Worm (Caenorhabditis elegans) whole organism, L4/young adult: Measurements from ENCODE around the gene col-69.

Experiments used
- W03F9.2 ChIP-seq: fragments of 150-350 bp; optimal IDR thresholded peaks from 2 replicates; lab custom pipeline; 2014; ENCODE audit warnings: missing biosample characterization, missing genetic modification characterization
- him-1 ChIP-seq: sonication (generic microtip); optimal IDR thresholded peaks from 2 replicates; lab custom pipeline; 2016; ENCODE audit warnings: missing genotype, missing genetic modification reagents, missing genetic modification characterization, missing compliant biosample characterization

DNA sequence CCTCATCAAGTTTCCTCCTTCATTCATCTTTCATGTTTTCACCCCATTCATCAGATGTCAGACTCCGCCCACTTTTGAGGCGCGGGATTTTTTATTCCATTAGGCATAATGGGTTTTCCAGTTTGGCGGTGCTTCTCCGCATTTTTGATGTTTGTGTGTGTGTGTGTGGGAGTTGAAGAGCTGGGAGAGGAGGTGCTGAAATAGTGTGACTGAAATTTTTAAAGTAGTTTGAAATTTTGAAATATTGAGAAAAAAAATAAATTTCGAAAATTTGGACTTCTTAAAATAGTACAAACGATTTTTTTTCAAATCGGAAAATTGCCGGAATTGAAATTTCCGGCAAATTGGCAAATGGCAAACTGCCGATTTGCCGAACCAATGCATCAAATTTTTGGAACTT lies 42.0 kb downstream of the col-69 start, which contains the start of gene scc-2:
- TF ChIP-seq him-1 (no peak), W03F9.2 (no peak)
